Worm (Caenorhabditis elegans): ENCODE measurements around the gene fcho-1.
"Not testable (repeated sequence)": the region's sequence is repeated elsewhere in the genome, so short reads cannot be mapped to it uniquely, and the experiment has no call there.

The fcho-1 gene

DNA sequence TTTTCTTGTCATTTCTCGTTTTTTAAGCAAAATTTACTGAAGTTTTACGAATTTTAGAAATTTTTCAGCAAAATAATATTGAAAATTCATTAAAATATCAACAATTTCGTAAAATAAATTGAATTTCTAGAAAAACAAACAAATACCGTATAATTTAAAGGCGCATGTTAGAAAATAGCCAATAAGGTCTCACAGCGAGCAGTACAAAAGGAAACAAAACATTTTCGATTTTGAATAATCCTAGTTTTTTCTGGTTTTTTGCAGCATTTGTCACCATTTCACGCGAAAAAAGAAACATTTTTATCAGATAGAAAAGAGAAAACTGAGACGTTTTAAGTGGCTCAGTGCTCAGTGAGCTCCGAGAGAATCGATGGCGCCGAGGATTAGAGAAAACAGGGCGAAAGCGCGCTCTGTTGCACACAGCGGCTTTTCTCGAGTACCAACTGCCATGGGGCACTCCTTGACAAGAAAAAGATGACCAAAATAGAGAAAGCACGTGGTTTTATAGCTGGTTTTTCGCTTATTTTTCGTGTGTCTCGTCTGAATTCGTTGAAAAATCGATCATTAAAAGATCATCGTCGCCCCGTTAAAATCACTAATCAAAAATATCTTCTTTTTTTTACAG is at the start of gene fcho-1, which contains the start of gene alh-6 (continued):
- TF ChIP-seq sptf-1 (tag; optimal IDR thresholded peaks at IDR 0.05) (no peak), ztf-4 (tag; optimal IDR thresholded peaks at IDR 0.05) (no peak), ceh-88 (GFP tag; IDR thresholded peaks at IDR 0.05) (no peak), ets-5 (GFP tag; IDR thresholded peaks at IDR 0.05) (no peak), fos-1 (tag; optimal IDR thresholded peaks at IDR 0.05) (no peak), dpl-1 (GFP tag; optimal IDR thresholded peaks at IDR 0.05) (peak in 1 of 3 experiments; percentile 40), hlh-17 (GFP tag; optimal IDR thresholded peaks at IDR 0.05; ENCODE audit: borderline replicate concordance) (no peak), efl-3 (GFP tag; optimal IDR thresholded peaks at IDR 0.05) (no peak), unc-30 (tag; optimal IDR thresholded peaks at IDR 0.05) (no peak), pqm-1 (tag; optimal IDR thresholded peaks at IDR 0.05) (no peak)

ce11 chrII:1266790-1267189 is 43.5 kb upstream of the fcho-1 start, which contains the start of gene oac-30:
Gene oac-30 (minus strand): TSS chrII:1266890.
- TF ChIP-seq nhr-11 (tag; optimal IDR thresholded peaks at IDR 0.05), result no peak
- TF ChIP-seq egl-27 (tag; optimal IDR thresholded peaks at IDR 0.05), result no peak
- no peak for TF ChIP-seq dsc-1 (tag; optimal IDR thresholded peaks at IDR 0.05)
- no peak for TF ChIP-seq nhr-71 (tag; optimal IDR thresholded peaks at IDR 0.05)
- no peak for TF ChIP-seq lin-13 (GFP tag; optimal IDR thresholded peaks at IDR 0.05)

DNA sequence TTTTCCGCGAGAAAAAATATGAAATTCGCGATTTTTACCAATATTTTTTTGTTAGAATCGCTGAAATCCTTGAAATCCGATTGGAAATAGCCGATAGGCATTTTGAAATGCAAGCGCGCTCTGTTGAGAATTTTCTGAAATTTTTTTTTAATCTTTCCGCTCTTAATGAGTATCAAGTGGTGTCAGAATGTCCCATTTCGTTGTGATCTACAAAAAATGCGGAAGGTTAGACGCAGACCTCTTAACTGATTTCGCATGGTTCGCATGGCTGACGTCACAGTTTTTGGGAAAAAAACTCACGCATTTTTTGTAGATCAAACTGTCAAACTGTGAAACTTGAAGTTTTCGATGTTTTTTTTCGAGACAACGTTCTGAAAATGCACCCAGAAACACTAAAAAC is 38.5 kb upstream of the fcho-1 start, which contains the start of gene srw-66:
srw-66 (minus strand) TSS at position 101 of the 400 bp plus-strand sequence.
- no peak for TF ChIP-seq efl-1 (optimal IDR thresholded peaks at IDR 0.05)
- TF ChIP-seq efl-1 (GFP tag; optimal IDR thresholded peaks at IDR 0.05 in 1 of 2), result peak in 1 of 2 experiments; percentile 43
- no peak for TF ChIP-seq nhr-20 (tag; optimal IDR thresholded peaks at IDR 0.05)

DNA sequence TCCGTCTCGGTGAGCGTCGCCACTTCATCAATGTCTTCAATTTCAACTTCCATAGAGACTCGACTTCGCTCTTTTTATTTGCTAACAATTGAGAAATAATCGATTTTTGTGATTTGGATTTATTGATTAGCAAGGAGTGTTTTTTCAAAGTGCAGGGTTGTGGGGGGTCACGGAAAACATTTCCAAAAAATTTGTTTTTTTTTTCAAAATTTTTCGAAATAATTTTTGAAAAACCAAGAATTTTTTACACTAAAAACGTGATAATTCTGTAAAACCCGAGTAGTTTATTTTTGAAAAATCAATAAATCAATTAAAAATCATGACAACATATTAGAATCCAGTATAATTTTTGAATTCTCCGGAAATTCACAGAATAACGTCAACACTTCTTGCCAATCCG is 34.9 kb upstream of the fcho-1 start, which contains the start of gene Y57G7A.5:
Y57G7A.5 (minus strand) TSS at position 101 of the 400 bp plus-strand sequence.
- TF ChIP-seq aly-2 (tag; optimal IDR thresholded peaks at IDR 0.05) (no peak), elt-2 (tag; optimal IDR thresholded peaks at IDR 0.05) (no peak), ama-1 (optimal IDR thresholded peaks at IDR 0.05) (no peak)

DNA sequence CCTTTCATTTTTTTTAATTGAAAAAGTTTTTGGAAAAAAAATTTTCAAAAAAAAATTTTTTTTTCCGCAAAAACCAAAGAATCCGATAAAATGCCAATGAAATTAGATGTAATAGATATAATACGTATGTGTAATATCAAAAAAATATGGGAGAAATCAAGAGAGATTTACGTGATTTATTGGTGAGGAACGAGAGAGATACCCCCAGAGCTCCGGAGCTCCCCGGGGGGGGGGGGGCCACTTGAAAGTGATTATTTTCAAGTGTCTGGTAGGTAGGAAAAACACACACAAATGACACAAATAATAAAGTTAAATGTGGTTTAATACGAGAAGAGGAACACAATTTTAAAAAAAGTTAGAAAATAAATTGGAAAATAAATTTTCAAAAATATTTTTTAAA is 33.5 kb upstream of the fcho-1 start, which contains the start of gene Y57G7A.11:
Y57G7A.11 (minus strand) TSS at position 101 of the 400 bp plus-strand sequence.
- TF ChIP-seq fkh-10 (GFP tag; optimal IDR thresholded peaks at IDR 0.05) (no peak), ceh-90 (tag; optimal IDR thresholded peaks at IDR 0.05) (no peak), fkh-4 (tag; optimal IDR thresholded peaks at IDR 0.05; ENCODE audit: borderline replicate concordance) (peak; percentile 39), lir-3 (tag; optimal IDR thresholded peaks at IDR 0.05; ENCODE audit: poor library complexity) (no peak), dsc-1 (tag; optimal IDR thresholded peaks at IDR 0.05) (peak; percentile 83), vab-15 (tag; optimal IDR thresholded peaks at IDR 0.05) (no peak), sup-37 (GFP tag; optimal IDR thresholded peaks at IDR 0.05) (no peak), hlh-17 (GFP tag; optimal IDR thresholded peaks at IDR 0.05; ENCODE audit: borderline replicate concordance) (no peak), aly-2 (tag; optimal IDR thresholded peaks at IDR 0.05) (no peak)

- TF ChIP-seq ceh-8 (GFP tag; optimal IDR thresholded peaks at IDR 0.05); unc-130 (tag; optimal IDR thresholded peaks at IDR 0.05); pag-3 (tag; optimal IDR thresholded peaks at IDR 0.05; ENCODE audit: borderline replicate concordance, insufficient read depth): not testable (repeated sequence)
Observed at ce11 chrII:1278350-1278749, 32.0 kb upstream of the fcho-1 start, which contains the start of gene srz-63. Gene srz-63 (plus strand): TSS chrII:1278650.

Measured in whole organism, L1 larva.